Fruit fly (Drosophila melanogaster): ENCODE results near the gene vito.
A peak's percentile ranks its signal among the peaks of the same experiment; 100 is the strongest.

vito gene

dm6 chr3L:5779476-5780401 lies 2.6 kb upstream of the vito start, which contains the start of the genes Myt1, PGRP-LD and Pmi:
Gene Myt1 (minus strand): TSS chr3L:5779591.
Gene PGRP-LD (plus strand): TSS chr3L:5780051.
Gene Pmi (plus strand): TSS chr3L:5780051.
- no peak for TF ChIP-seq cic (GFP tag; optimal IDR thresholded peaks at IDR 0.05)
- no peak for TF ChIP-seq CG1620 (GFP tag; optimal IDR thresholded peaks at IDR 0.05)
- no peak for TF ChIP-seq Mnt (GFP tag; optimal IDR thresholded peaks at IDR 0.05)
- TF ChIP-seq tj (GFP tag; optimal IDR thresholded peaks at IDR 0.05) = no peak
- no peak for TF ChIP-seq CG14711 (tag; optimal IDR thresholded peaks at IDR 0.05)
- TF ChIP-seq CG7101 (tag; optimal IDR thresholded peaks at IDR 0.05) = no peak
- TF ChIP-seq CG5204 (GFP tag; optimal IDR thresholded peaks at IDR 0.05) = no peak
- TF ChIP-seq bab1 (GFP tag; optimal IDR thresholded peaks at IDR 0.05) = no peak
- TF ChIP-seq pad (GFP tag; optimal IDR thresholded peaks at IDR 0.05) = no peak
- TF ChIP-seq CG33017 (tag; optimal IDR thresholded peaks at IDR 0.05) = no peak
- TF ChIP-seq ovo (GFP tag; optimal IDR thresholded peaks at IDR 0.05) = no peak
- no peak for TF ChIP-seq toe (GFP tag; optimal IDR thresholded peaks at IDR 0.05)
- no peak for TF ChIP-seq Clk (GFP tag; optimal IDR thresholded peaks at IDR 0.05)
- TF ChIP-seq CG11617 (GFP tag; optimal IDR thresholded peaks at IDR 0.05) = no peak
- TF ChIP-seq Hr96 (GFP tag; optimal IDR thresholded peaks at IDR 0.05) = no peak
- no peak for TF ChIP-seq Crg-1 (GFP tag; optimal IDR thresholded peaks at IDR 0.05)
- TF ChIP-seq cnc (optimal IDR thresholded peaks at IDR 0.05) = no peak
- TF ChIP-seq CG12768 (GFP tag; optimal IDR thresholded peaks at IDR 0.05) = no peak
- TF ChIP-seq kay (GFP tag; ENCODE audit: borderline replicate concordance) = no peak

- TF ChIP-seq pad (GFP tag; optimal IDR thresholded peaks at IDR 0.05) (no peak), kay (GFP tag; ENCODE audit: borderline replicate concordance) (no peak), CG1620 (GFP tag; optimal IDR thresholded peaks at IDR 0.05) (no peak), Clk (GFP tag; optimal IDR thresholded peaks at IDR 0.05) (no peak), CG12768 (GFP tag; optimal IDR thresholded peaks at IDR 0.05) (peak; percentile 37), CG7045 (GFP tag; optimal IDR thresholded peaks at IDR 0.05) (no peak), Hr96 (GFP tag; optimal IDR thresholded peaks at IDR 0.05) (no peak), cic (GFP tag; optimal IDR thresholded peaks at IDR 0.05) (no peak)
Measured at dm6 chr3L:5774782-5775181, 2.4 kb downstream of the vito start.

- TF ChIP-seq CG5204 (GFP tag; optimal IDR thresholded peaks at IDR 0.05) = no peak
- peak; percentile 77 for TF ChIP-seq ovo (GFP tag; optimal IDR thresholded peaks at IDR 0.05)
- TF ChIP-seq pad (GFP tag; optimal IDR thresholded peaks at IDR 0.05) = peak; percentile 99
- TF ChIP-seq Mnt (GFP tag; optimal IDR thresholded peaks at IDR 0.05) = peak; percentile 92
- peak; percentile 94 for TF ChIP-seq CG33017 (tag; optimal IDR thresholded peaks at IDR 0.05)
- peak; percentile 93 for TF ChIP-seq CG7045 (GFP tag; optimal IDR thresholded peaks at IDR 0.05)
- TF ChIP-seq kay (GFP tag; ENCODE audit: borderline replicate concordance) = no peak
- peak; percentile 80 for TF ChIP-seq CG14711 (tag; optimal IDR thresholded peaks at IDR 0.05)
- TF ChIP-seq Clk (GFP tag; optimal IDR thresholded peaks at IDR 0.05) = peak; percentile 71
- TF ChIP-seq CG7101 (tag; optimal IDR thresholded peaks at IDR 0.05) = peak; percentile 93
- TF ChIP-seq CG12768 (GFP tag; optimal IDR thresholded peaks at IDR 0.05) = peak; percentile 90
- peak; percentile 93 for TF ChIP-seq bab1 (GFP tag; optimal IDR thresholded peaks at IDR 0.05)
- TF ChIP-seq Crg-1 (GFP tag; optimal IDR thresholded peaks at IDR 0.05) = peak; percentile 94
- no peak for TF ChIP-seq toe (GFP tag; optimal IDR thresholded peaks at IDR 0.05)
- TF ChIP-seq CG11617 (GFP tag; optimal IDR thresholded peaks at IDR 0.05) = peak; percentile 87
- TF ChIP-seq cic (GFP tag; optimal IDR thresholded peaks at IDR 0.05) = peak; percentile 76
- TF ChIP-seq Hr96 (GFP tag; optimal IDR thresholded peaks at IDR 0.05) = no peak
- TF ChIP-seq tj (GFP tag; optimal IDR thresholded peaks at IDR 0.05) = peak; percentile 97
- peak; percentile 34 to 89 for TF ChIP-seq cnc (optimal IDR thresholded peaks at IDR 0.05)
- peak; percentile 84 for TF ChIP-seq CG1620 (GFP tag; optimal IDR thresholded peaks at IDR 0.05)
Measured at dm6 chr3L:5770817-5771425, 6.2 kb downstream of the vito start.

- no peak for TF ChIP-seq Hr96 (GFP tag; optimal IDR thresholded peaks at IDR 0.05)
- no peak for TF ChIP-seq CG5204 (GFP tag; optimal IDR thresholded peaks at IDR 0.05)
- TF ChIP-seq Mnt (GFP tag; optimal IDR thresholded peaks at IDR 0.05) = peak; percentile 82
- no peak for TF ChIP-seq CG14711 (tag; optimal IDR thresholded peaks at IDR 0.05)
- TF ChIP-seq CG12768 (GFP tag; optimal IDR thresholded peaks at IDR 0.05) = peak; percentile 37
- no peak for TF ChIP-seq toe (GFP tag; optimal IDR thresholded peaks at IDR 0.05)
- TF ChIP-seq CG7101 (tag; optimal IDR thresholded peaks at IDR 0.05) = no peak
- TF ChIP-seq CG7045 (GFP tag; optimal IDR thresholded peaks at IDR 0.05) = no peak
- no peak for TF ChIP-seq CG1620 (GFP tag; optimal IDR thresholded peaks at IDR 0.05)
- TF ChIP-seq cic (GFP tag; optimal IDR thresholded peaks at IDR 0.05) = peak; percentile 75
- TF ChIP-seq tj (GFP tag; optimal IDR thresholded peaks at IDR 0.05) = peak; percentile 36
Measured at dm6 chr3L:5770113-5770798, 6.9 kb downstream of the vito start.
